Fruit fly (Drosophila melanogaster): ENCODE data around the gene PDZ-GEF.

The PDZ-GEF gene

dm6 chr2L:6369286-6369685, 45.7 kb downstream of the PDZ-GEF start:
- TF ChIP-seq noc (tag; optimal IDR thresholded peaks at IDR 0.05): no peak

dm6 chr2L:6371025-6371641, 47.6 kb downstream of the PDZ-GEF start:
- TF ChIP-seq noc (tag; optimal IDR thresholded peaks at IDR 0.05): no peak

- TF ChIP-seq noc (tag; optimal IDR thresholded peaks at IDR 0.05): no peak
Observed at dm6 chr2L:6372088-6372487, 48.5 kb downstream of the PDZ-GEF start, which contains the start of gene slam. Gene slam (plus strand): TSS chr2L:6372388.

- TF ChIP-seq noc (tag; optimal IDR thresholded peaks at IDR 0.05): no peak
Observed at dm6 chr2L:6373141-6373540, 49.6 kb downstream of the PDZ-GEF start.

dm6 chr2L:6379197-6379596, 55.6 kb downstream of the PDZ-GEF start:
- TF ChIP-seq noc (tag; optimal IDR thresholded peaks at IDR 0.05): no peak

- no peak for TF ChIP-seq noc (tag; optimal IDR thresholded peaks at IDR 0.05)
Observed at dm6 chr2L:6380966-6381365, 57.4 kb downstream of the PDZ-GEF start, which contains the start of gene Nepl5. Gene Nepl5 (plus strand): TSS chr2L:6381266.

Data from whole organism, larva.